Worm (Caenorhabditis elegans): ENCODE measurements around the gene F26D11.12.

DNA sequence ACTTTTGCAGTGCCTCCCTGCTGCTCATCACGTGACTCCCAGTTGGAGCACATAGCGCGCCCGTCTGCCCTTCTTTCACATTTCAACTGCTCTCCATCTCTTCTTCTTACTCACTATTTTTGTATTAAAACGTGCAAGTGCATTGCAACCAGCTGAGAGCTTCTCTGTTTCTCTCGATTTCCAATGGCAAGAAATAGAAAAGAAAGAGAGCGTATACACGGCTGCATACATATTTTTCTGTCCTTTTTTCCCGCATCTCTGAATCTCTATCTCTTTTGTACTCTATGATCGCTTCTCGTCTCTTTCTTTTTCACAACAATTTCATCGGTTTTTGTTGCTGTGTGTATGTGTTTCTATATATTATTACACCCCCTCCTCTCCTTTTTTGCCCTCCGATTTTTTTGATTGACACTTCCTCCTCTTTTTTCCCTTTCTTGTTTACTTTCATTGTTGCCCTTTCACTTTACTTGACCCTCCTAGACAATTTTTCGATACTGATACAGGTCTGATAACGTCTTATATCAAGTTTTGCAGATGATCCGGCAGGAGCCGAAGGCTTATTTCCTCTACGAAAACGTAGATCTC lies 45.9 kb upstream of the F26D11.12 start, which contains the start of gene Y97E10AR.1:
- TF ChIP-seq ztf-11 (tag; optimal IDR thresholded peaks at IDR 0.05), result no peak
- TF ChIP-seq nhr-237 (tag; optimal IDR thresholded peaks at IDR 0.05), result no peak
- TF ChIP-seq nhr-10 (tag; optimal IDR thresholded peaks at IDR 0.05), result no peak
- no peak for TF ChIP-seq ztf-1 (GFP tag; conservative IDR thresholded peaks at IDR 0.05)
- no peak for TF ChIP-seq unc-39 (tag; optimal IDR thresholded peaks at IDR 0.05)

All from whole organism, L2 larva.